Fruit fly (Drosophila melanogaster) S2 (cell line): ENCODE measurements around the gene kek5.

Source experiments
- CG8478 ChIP-seq: fragments of >200 bp; optimal IDR thresholded peaks from 2 replicates; lab custom pipeline; 2018
- CTCF ChIP-seq, 2 experiments: fragments of >200 bp; optimal IDR thresholded peaks; 2 replicates each; lab custom pipeline; 2018

DNA sequence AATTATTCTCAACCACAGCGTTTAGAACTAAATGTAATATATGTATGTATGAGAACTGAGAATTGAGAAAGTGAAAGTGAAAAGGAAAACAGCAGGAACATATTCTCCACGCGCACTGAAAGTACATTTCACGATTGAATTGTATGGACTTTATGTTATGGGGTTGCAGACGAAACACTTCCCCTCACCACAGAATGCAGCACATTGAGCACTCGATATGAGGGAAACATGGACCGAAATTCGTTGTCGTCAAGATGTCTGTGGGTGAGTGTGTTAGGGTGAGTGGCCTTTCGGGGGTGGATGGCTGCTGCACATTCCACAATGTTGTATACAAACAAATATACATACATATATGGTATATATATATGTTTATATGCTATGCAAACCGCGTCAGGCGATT is 11.1 kb downstream of the kek5 start:
- TF ChIP-seq CG8478 (lab: Kevin White, UChicago) (no peak), CTCF (optimal IDR thresholded peaks at IDR 0.05; lab: Kevin White, UChicago) (no peak)
